Fruit fly (Drosophila melanogaster) whole organism, prepupa: ENCODE results near the gene HP4.

Experiments
- Blimp-1 ChIP-seq: fragments of 200-800 bp; sonication (Bioruptor generic); optimal IDR thresholded peaks from 3 replicates; lab custom pipeline; 2017; ENCODE audit warnings: missing biosample characterization, missing genetic modification characterization, mild to moderate bottlenecking, moderate library complexity, missing genetic modification reagents
- CG11762 ChIP-seq: fragments of 200-800 bp; sonication (Bioruptor generic); optimal IDR thresholded peaks from 3 replicates; lab custom pipeline; 2016; ENCODE audit warnings: missing biosample characterization, missing genetic modification characterization; ENCODE audit not compliant: insufficient read depth
- CG15336 ChIP-seq: fragments of 200-800 bp; sonication (Bioruptor generic); IDR thresholded peaks from 2 replicates; pipeline ENCODE4 v1.3.6; 2022; ENCODE audit warnings: missing biosample characterization, missing genetic modification characterization
- CG6163 ChIP-seq: fragments of 200-800 bp; sonication (Bioruptor generic); IDR thresholded peaks from 3 replicates; pipeline ENCODE4 v1.3.6; 2022; ENCODE audit warnings: missing biosample characterization, missing genetic modification characterization
- CG9139 ChIP-seq: fragments of 200-800 bp; sonication (Bioruptor generic); optimal IDR thresholded peaks from 3 replicates; lab custom pipeline; 2017; ENCODE audit warnings: missing biosample characterization, mild to moderate bottlenecking, missing genetic modification characterization
- Eip93F ChIP-seq: fragments of 200-800 bp; sonication (Bioruptor generic); optimal IDR thresholded peaks from 2 replicates; lab custom pipeline; 2016; ENCODE audit warnings: missing biosample characterization, mild to moderate bottlenecking, missing genetic modification characterization
- Ets96B ChIP-seq: fragments of 200-800 bp; optimal IDR thresholded peaks from 2 replicates; lab custom pipeline; 2019; ENCODE audit warnings: missing biosample characterization, mild to moderate bottlenecking, missing genetic modification characterization, moderate library complexity
- Gug ChIP-seq: fragments of 200-800 bp; sonication (Bioruptor generic); IDR thresholded peaks from 2 replicates; pipeline ENCODE4 v1.3.6; 2022; ENCODE audit warnings: missing biosample characterization, missing genetic modification characterization
- Lpt ChIP-seq: fragments of 200-800 bp; sonication (Bioruptor generic); optimal IDR thresholded peaks from 3 replicates; lab custom pipeline; 2016; ENCODE audit warnings: missing biosample characterization, missing genetic modification characterization
- Sox102F ChIP-seq: fragments of 200-800 bp; sonication (Bioruptor generic); optimal IDR thresholded peaks from 2 replicates; lab custom pipeline; 2016; ENCODE audit warnings: missing biosample characterization, mild to moderate bottlenecking, missing genetic modification characterization
- esn ChIP-seq: fragments of 200-800 bp; sonication (Bioruptor generic); optimal IDR thresholded peaks from 2 replicates; lab custom pipeline; 2016; ENCODE audit warnings: missing biosample characterization, mild to moderate bottlenecking, missing genetic modification characterization, moderate library complexity
- fkh ChIP-seq: fragments of 200-800 bp; sonication (Bioruptor generic); optimal IDR thresholded peaks from 3 replicates; lab custom pipeline; 2017; ENCODE audit warnings: missing biosample characterization, mild to moderate bottlenecking, missing genetic modification characterization, moderate library complexity
- lz ChIP-seq: fragments of 200-800 bp; sonication (Bioruptor generic); optimal IDR thresholded peaks from 3 replicates; lab custom pipeline; 2016; ENCODE audit warnings: missing biosample characterization, missing genetic modification characterization

dm6 chr3L:7943950-7944349 is 32.0 kb downstream of the HP4 start:
- TF ChIP-seq Sox102F (GFP tag; lab: Kevin White, UChicago) = no peak
- no peak for TF ChIP-seq Ets96B (tag; lab: Kevin White, UChicago)
- TF ChIP-seq Blimp-1 (GFP tag; lab: Kevin White, UChicago) = no peak
- TF ChIP-seq Gug (GFP tag; lab: Robert Waterston, UW) = no peak
- no peak for TF ChIP-seq CG15336 (GFP tag; lab: Robert Waterston, UW)
- no peak for TF ChIP-seq Lpt (GFP tag; lab: Kevin White, UChicago)
- no peak for TF ChIP-seq esn (GFP tag; lab: Kevin White, UChicago)
- no peak for TF ChIP-seq CG11762 (GFP tag; lab: Kevin White, UChicago)
- TF ChIP-seq lz (GFP tag; lab: Kevin White, UChicago) = no peak
- no peak for TF ChIP-seq CG6163 (GFP tag; lab: Robert Waterston, UW)
- no peak for TF ChIP-seq Eip93F (GFP tag; lab: Kevin White, UChicago)
- no peak for TF ChIP-seq CG9139 (GFP tag; lab: Kevin White, UChicago)
- no peak for TF ChIP-seq fkh
